Fruit fly (Drosophila melanogaster) whole organism, prepupa: ENCODE measurements around the gene CG10147.

Experiments used
- Blimp-1 ChIP-seq: fragments of 200-800 bp; sonication (Bioruptor generic); optimal IDR thresholded peaks from 3 replicates; lab custom pipeline; 2017; ENCODE audit warnings: missing biosample characterization, missing genetic modification characterization, mild to moderate bottlenecking, moderate library complexity, missing genetic modification reagents
- CG10631 ChIP-seq: fragments of 200-800 bp; sonication (Bioruptor generic); optimal IDR thresholded peaks from 2 replicates; lab custom pipeline; 2016; ENCODE audit warnings: missing biosample characterization, missing genetic modification characterization
- CG10669 ChIP-seq: fragments of 200-800 bp; sonication (Bioruptor generic); optimal IDR thresholded peaks from 3 replicates; lab custom pipeline; 2018; ENCODE audit warnings: missing biosample characterization, mild to moderate bottlenecking, missing genetic modification characterization, moderate library complexity
- CG11294 ChIP-seq: fragments of 200-800 bp; sonication (Bioruptor generic); IDR thresholded peaks from 2 replicates; pipeline ENCODE4 v1.3.6; 2022; ENCODE audit warnings: missing biosample characterization, missing genetic modification characterization
- CG11762 ChIP-seq: fragments of 200-800 bp; sonication (Bioruptor generic); optimal IDR thresholded peaks from 3 replicates; lab custom pipeline; 2016; ENCODE audit warnings: missing biosample characterization, missing genetic modification characterization; ENCODE audit not compliant: insufficient read depth
- CG11902 ChIP-seq: fragments of 200-800 bp; sonication (Bioruptor generic); optimal IDR thresholded peaks from 3 replicates; lab custom pipeline; 2016; ENCODE audit warnings: missing biosample characterization, missing genetic modification characterization
- CG15336 ChIP-seq: fragments of 200-800 bp; sonication (Bioruptor generic); IDR thresholded peaks from 2 replicates; pipeline ENCODE4 v1.3.6; 2022; ENCODE audit warnings: missing biosample characterization, missing genetic modification characterization
- CG1621 ChIP-seq: fragments of 200-800 bp; sonication (Bioruptor generic); optimal IDR thresholded peaks from 3 replicates; lab custom pipeline; 2018; ENCODE audit warnings: missing biosample characterization, mild to moderate bottlenecking, missing genetic modification characterization
- CG16779 ChIP-seq: fragments of 200-800 bp; sonication (Bioruptor generic); optimal IDR thresholded peaks from 3 replicates; lab custom pipeline; 2017; ENCODE audit warnings: missing biosample characterization, mild to moderate bottlenecking, missing genetic modification characterization
- CG3032 ChIP-seq: fragments of 200-800 bp; optimal IDR thresholded peaks from 2 replicates; lab custom pipeline; 2019; ENCODE audit warnings: missing biosample characterization, mild to moderate bottlenecking, missing genetic modification characterization, moderate library complexity
- CG31627 ChIP-seq: fragments of 200-800 bp; sonication (Bioruptor generic); optimal IDR thresholded peaks from 3 replicates; lab custom pipeline; 2016; ENCODE audit warnings: missing biosample characterization, missing genetic modification characterization
- CG32006 ChIP-seq: fragments of 200-800 bp; sonication (Bioruptor generic); optimal IDR thresholded peaks from 3 replicates; lab custom pipeline; 2017; ENCODE audit warnings: missing biosample characterization, mild to moderate bottlenecking, missing genetic modification characterization
- CG34406 ChIP-seq: fragments of 200-800 bp; sonication (Bioruptor generic); optimal IDR thresholded peaks from 3 replicates; lab custom pipeline; 2016; ENCODE audit warnings: missing biosample characterization, missing genetic modification characterization
- CG3919 ChIP-seq: fragments of 200-800 bp; sonication (Bioruptor generic); optimal IDR thresholded peaks from 3 replicates; lab custom pipeline; 2016; ENCODE audit warnings: missing biosample characterization, missing genetic modification characterization
- CG6163 ChIP-seq: fragments of 200-800 bp; sonication (Bioruptor generic); IDR thresholded peaks from 3 replicates; pipeline ENCODE4 v1.3.6; 2022; ENCODE audit warnings: missing biosample characterization, missing genetic modification characterization
- CG6276 ChIP-seq: fragments of 200-800 bp; sonication (Bioruptor generic); optimal IDR thresholded peaks from 2 replicates; lab custom pipeline; 2017; ENCODE audit warnings: missing biosample characterization, mild to moderate bottlenecking, missing genetic modification characterization
- CG6854 ChIP-seq: fragments of 200-800 bp; sonication (Bioruptor generic); optimal IDR thresholded peaks from 2 replicates; lab custom pipeline; 2017; ENCODE audit warnings: missing biosample characterization, mild to moderate bottlenecking, missing genetic modification characterization
- CG7368 ChIP-seq: fragments of 200-800 bp; sonication (Bioruptor generic); optimal IDR thresholded peaks from 3 replicates; lab custom pipeline; 2016; ENCODE audit warnings: missing biosample characterization, missing genetic modification characterization
- CG8119 ChIP-seq: fragments of 200-800 bp; sonication (Bioruptor generic); IDR thresholded peaks from 3 replicates; pipeline ENCODE4 v1.3.6; 2022; ENCODE audit warnings: missing biosample characterization, missing genetic modification characterization
- CG8319 ChIP-seq: fragments of 200-800 bp; sonication (Bioruptor generic); optimal IDR thresholded peaks from 3 replicates; lab custom pipeline; 2016; ENCODE audit warnings: missing biosample characterization, missing genetic modification characterization
- CG8632 ChIP-seq: fragments of 200-800 bp; sonication (Bioruptor generic); optimal IDR thresholded peaks from 3 replicates; lab custom pipeline; 2016; ENCODE audit warnings: missing biosample characterization, missing genetic modification characterization
- CG9139 ChIP-seq: fragments of 200-800 bp; sonication (Bioruptor generic); optimal IDR thresholded peaks from 3 replicates; lab custom pipeline; 2017; ENCODE audit warnings: missing biosample characterization, mild to moderate bottlenecking, missing genetic modification characterization
- Eip78C ChIP-seq: fragments of 200-800 bp; sonication (Bioruptor generic); peaks from one replicate; lab custom pipeline; 2016; ENCODE audit warnings: missing biosample characterization, missing genetic modification characterization
- Eip93F ChIP-seq: fragments of 200-800 bp; sonication (Bioruptor generic); optimal IDR thresholded peaks from 2 replicates; lab custom pipeline; 2016; ENCODE audit warnings: missing biosample characterization, mild to moderate bottlenecking, missing genetic modification characterization
- Ets21C ChIP-seq: fragments of 200-800 bp; sonication (Bioruptor generic); optimal IDR thresholded peaks from 3 replicates; lab custom pipeline; 2016; ENCODE audit warnings: missing biosample characterization, missing genetic modification characterization
- Ets96B ChIP-seq: fragments of 200-800 bp; optimal IDR thresholded peaks from 2 replicates; lab custom pipeline; 2019; ENCODE audit warnings: missing biosample characterization, mild to moderate bottlenecking, missing genetic modification characterization, moderate library complexity
- Gug ChIP-seq: fragments of 200-800 bp; sonication (Bioruptor generic); IDR thresholded peaks from 2 replicates; pipeline ENCODE4 v1.3.6; 2022; ENCODE audit warnings: missing biosample characterization, missing genetic modification characterization
- Hr38 ChIP-seq: sonication (Bioruptor generic); optimal IDR thresholded peaks from 2 replicates; lab custom pipeline; 2016; ENCODE audit warnings: missing biosample characterization, missing genetic modification characterization
- Hr39 ChIP-seq: fragments of 200-800 bp; sonication (Bioruptor generic); optimal IDR thresholded peaks from 2 replicates; lab custom pipeline; 2016; ENCODE audit warnings: missing biosample characterization, missing genetic modification characterization
- Hr4 ChIP-seq: fragments of 200-800 bp; sonication (Bioruptor generic); optimal IDR thresholded peaks from 3 replicates; lab custom pipeline; 2016; ENCODE audit warnings: missing biosample characterization, missing genetic modification characterization
- OdsH ChIP-seq: fragments of 200-800 bp; sonication (Bioruptor generic); optimal IDR thresholded peaks from 3 replicates; lab custom pipeline; 2016; ENCODE audit warnings: missing biosample characterization, missing genetic modification characterization
- Smox ChIP-seq: fragments of 200-800 bp; sonication (Bioruptor generic); optimal IDR thresholded peaks from 3 replicates; lab custom pipeline; 2016; ENCODE audit warnings: missing biosample characterization, missing genetic modification characterization
- Sox102F ChIP-seq: fragments of 200-800 bp; sonication (Bioruptor generic); optimal IDR thresholded peaks from 2 replicates; lab custom pipeline; 2016; ENCODE audit warnings: missing biosample characterization, mild to moderate bottlenecking, missing genetic modification characterization
- Sox14 ChIP-seq: fragments of 200-800 bp; sonication (Bioruptor generic); optimal IDR thresholded peaks from 3 replicates; lab custom pipeline; 2016; ENCODE audit warnings: missing biosample characterization, missing genetic modification characterization
- Sox15 ChIP-seq: fragments of 200-800 bp; sonication (Bioruptor generic); optimal IDR thresholded peaks from 3 replicates; lab custom pipeline; 2016; ENCODE audit warnings: missing biosample characterization, missing genetic modification characterization
- achi ChIP-seq: fragments of 200-800 bp; sonication (Bioruptor generic); optimal IDR thresholded peaks from 3 replicates; lab custom pipeline; 2016; ENCODE audit warnings: missing biosample characterization, missing genetic modification characterization
- cyc ChIP-seq: fragments of 200-800 bp; sonication (Bioruptor generic); optimal IDR thresholded peaks from 3 replicates; lab custom pipeline; 2016; ENCODE audit warnings: missing biosample characterization, missing genetic modification characterization
- dac ChIP-seq: fragments of 200-800 bp; sonication (Bioruptor generic); optimal IDR thresholded peaks from 2 replicates; lab custom pipeline; 2017; ENCODE audit warnings: missing biosample characterization, mild to moderate bottlenecking, missing genetic modification characterization
- eg ChIP-seq: fragments of 200-800 bp; sonication (Bioruptor generic); IDR thresholded peaks from 3 replicates; pipeline ENCODE4 v1.3.6; 2022; ENCODE audit warnings: missing biosample characterization, missing genetic modification characterization
- esn ChIP-seq: fragments of 200-800 bp; sonication (Bioruptor generic); optimal IDR thresholded peaks from 2 replicates; lab custom pipeline; 2016; ENCODE audit warnings: missing biosample characterization, mild to moderate bottlenecking, missing genetic modification characterization, moderate library complexity
- fd59A ChIP-seq: fragments of 200-800 bp; sonication (Bioruptor generic); optimal IDR thresholded peaks from 2 replicates; lab custom pipeline; 2017; ENCODE audit warnings: missing biosample characterization, mild to moderate bottlenecking, missing genetic modification characterization, missing genetic modification reagents
- fd85E ChIP-seq: fragments of 200-800 bp; sonication (Bioruptor generic); optimal IDR thresholded peaks from 3 replicates; lab custom pipeline; 2016; ENCODE audit warnings: missing biosample characterization, missing genetic modification characterization
- lz ChIP-seq: fragments of 200-800 bp; sonication (Bioruptor generic); optimal IDR thresholded peaks from 3 replicates; lab custom pipeline; 2016; ENCODE audit warnings: missing biosample characterization, missing genetic modification characterization
- net ChIP-seq: fragments of 200-800 bp; sonication (Bioruptor generic); optimal IDR thresholded peaks from 3 replicates; lab custom pipeline; 2016; ENCODE audit warnings: missing biosample characterization, missing genetic modification characterization
- pdm3 ChIP-seq: fragments of 200-800 bp; sonication (Bioruptor generic); optimal IDR thresholded peaks from 3 replicates; lab custom pipeline; 2016; ENCODE audit warnings: missing biosample characterization, missing genetic modification characterization
- salr ChIP-seq, 2 experiments: fragments of 200-800 bp; sonication (Bioruptor generic); optimal IDR thresholded peaks; 3 replicates each; lab custom pipeline; 2016 to 2018; ENCODE audit warnings: missing biosample characterization in 2 of 2, missing genetic modification characterization in 2 of 2, mild to moderate bottlenecking in 1 of 2
- spab ChIP-seq: fragments of 200-800 bp; sonication (Bioruptor generic); optimal IDR thresholded peaks from 2 replicates; lab custom pipeline; 2017; ENCODE audit warnings: missing biosample characterization, mild to moderate bottlenecking, missing genetic modification characterization, missing genetic modification reagents
- ss ChIP-seq, 2 experiments: fragments of 200-800 bp; sonication (Bioruptor generic); optimal IDR thresholded peaks; 2 replicates in 1 of 2; 3 replicates in 1 of 2; lab custom pipeline; 2017 to 2018; ENCODE audit warnings: mild to moderate bottlenecking in 2 of 2, missing biosample characterization in 2 of 2, missing genetic modification characterization in 2 of 2, moderate library complexity in 1 of 2
- svp ChIP-seq: fragments of 200-800 bp; sonication (Bioruptor generic); peaks from one replicate; lab custom pipeline; 2016; ENCODE audit warnings: missing biosample characterization, missing genetic modification characterization
- topi ChIP-seq: fragments of 200-800 bp; sonication (Bioruptor generic); optimal IDR thresholded peaks from 3 replicates; lab custom pipeline; 2016; ENCODE audit warnings: missing biosample characterization, missing genetic modification characterization
- vri ChIP-seq: fragments of 200-800 bp; sonication (Bioruptor generic); optimal IDR thresholded peaks from 3 replicates; lab custom pipeline; 2016; ENCODE audit warnings: missing biosample characterization, mild to moderate bottlenecking, missing genetic modification characterization

Gene CG10147

DNA sequence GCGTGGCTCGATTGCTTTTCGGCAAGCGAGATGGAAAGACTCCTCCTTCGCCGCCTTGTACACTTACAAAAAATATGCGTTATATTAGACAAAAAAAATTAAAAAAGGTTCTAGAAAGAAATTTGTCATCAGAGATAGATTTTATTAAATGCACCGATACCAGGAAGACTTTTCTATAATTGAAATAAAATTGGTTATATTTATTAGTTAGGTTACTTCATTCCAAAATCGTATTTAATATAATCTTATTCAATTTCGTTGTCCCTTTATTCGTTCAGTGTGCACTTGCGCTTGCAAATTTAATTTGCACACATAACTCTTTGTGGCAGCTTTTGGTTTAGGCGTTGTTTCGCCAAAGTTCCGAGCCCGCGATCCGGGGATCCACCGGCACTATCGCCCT, 26.0 kb downstream of the CG10147 start (continued):
- no peak for TF ChIP-seq fd59A (GFP tag; lab: Kevin White, UChicago)
- TF ChIP-seq, all 60 proteins: peak for 10

DNA sequence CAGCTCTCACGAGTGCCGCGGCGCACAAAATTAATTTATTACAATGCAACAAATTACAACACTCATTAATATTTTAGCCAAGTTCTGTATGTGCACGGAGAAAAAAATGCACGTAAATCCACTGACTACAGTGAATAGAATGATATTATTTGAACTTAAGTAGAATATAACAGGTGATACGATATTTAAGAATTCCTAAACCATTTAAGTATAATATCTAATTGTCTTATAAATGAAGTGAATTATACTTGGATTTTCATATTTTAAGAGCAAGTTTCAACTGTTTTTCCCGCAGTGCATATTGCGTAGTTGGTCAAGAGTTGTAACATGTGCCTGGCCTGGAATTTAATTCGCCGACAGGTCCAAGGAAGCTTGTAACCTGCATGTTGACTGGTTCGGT, 29.5 kb downstream of the CG10147 start:
- no peak for TF ChIP-seq CG8319
- TF ChIP-seq Hr39 (GFP tag; lab: Kevin White, UChicago) = peak; percentile 0
- TF ChIP-seq Eip93F (GFP tag; lab: Kevin White, UChicago) = no peak
- TF ChIP-seq CG6276 = peak; percentile 12
- TF ChIP-seq ss (GFP tag; optimal IDR thresholded peaks at IDR 0.05; lab: Kevin White, UChicago) = peak; percentile 0 to 61
- TF ChIP-seq Sox14 (GFP tag; lab: Kevin White, UChicago) = peak; percentile 49
- TF ChIP-seq spab (GFP tag; lab: Kevin White, UChicago) = peak; percentile 62
- peak; percentile 66 for TF ChIP-seq CG10669 (GFP tag; lab: Kevin White, UChicago)
- TF ChIP-seq cyc (GFP tag; lab: Kevin White, UChicago) = peak; percentile 10
- no peak for TF ChIP-seq CG6854 (GFP tag; lab: Kevin White, UChicago)
- peak; percentile 77 for TF ChIP-seq Ets96B
- no peak for TF ChIP-seq CG7368 (GFP tag; lab: Kevin White, UChicago)
- peak; percentile 70 for TF ChIP-seq CG8119 (GFP tag; lab: Robert Waterston, UW)
- TF ChIP-seq fd85E = no peak
- peak; percentile 65; the same call in 2 of the 3 replicates for TF ChIP-seq CG6163 (GFP tag; lab: Robert Waterston, UW)
- no peak for TF ChIP-seq Sox102F (GFP tag; lab: Kevin White, UChicago)
- no peak for TF ChIP-seq lz (GFP tag; lab: Kevin White, UChicago)
- peak; percentile 62 for TF ChIP-seq CG8632 (GFP tag; lab: Kevin White, UChicago)
- peak; percentile 71 for TF ChIP-seq CG3032
- no peak for TF ChIP-seq Sox15 (GFP tag; lab: Kevin White, UChicago)
- TF ChIP-seq CG31627 (GFP tag; lab: Kevin White, UChicago) = no peak
- TF ChIP-seq CG32006 = peak; percentile 50
- peak; percentile 51 for TF ChIP-seq esn (GFP tag; lab: Kevin White, UChicago)
- no peak for TF ChIP-seq CG9139 (GFP tag; lab: Kevin White, UChicago)
- TF ChIP-seq dac = no peak
- TF ChIP-seq Hr4 (GFP tag; lab: Kevin White, UChicago) = peak; percentile 58
- TF ChIP-seq achi (GFP tag; lab: Kevin White, UChicago) = peak; percentile 60
- TF ChIP-seq fd59A (GFP tag; lab: Kevin White, UChicago) = peak; percentile 32
- TF ChIP-seq CG16779 (tag; lab: Kevin White, UChicago) = no peak
- TF ChIP-seq CG15336 (GFP tag; lab: Robert Waterston, UW) = peak; percentile 61
- 0 out of 3 replicates have a peak, but pooled peaks have one; percentile 28 for TF ChIP-seq eg
- no peak for TF ChIP-seq Blimp-1
- TF ChIP-seq Ets21C (GFP tag; lab: Kevin White, UChicago) = no peak
- peak; percentile 41 for TF ChIP-seq CG34406
- TF ChIP-seq net (GFP tag; lab: Kevin White, UChicago) = peak; percentile 64
- peak; percentile 53 for TF ChIP-seq pdm3 (GFP tag; lab: Kevin White, UChicago)
- TF ChIP-seq salr (GFP tag; optimal IDR thresholded peaks at IDR 0.05; lab: Kevin White, UChicago) = peak; percentile 15 to 30
- peak; percentile 30 for TF ChIP-seq CG1621 (tag; lab: Kevin White, UChicago)
- no peak for TF ChIP-seq topi (GFP tag; lab: Kevin White, UChicago)
- peak; percentile 32 for TF ChIP-seq Smox (GFP tag; lab: Kevin White, UChicago)
- TF ChIP-seq OdsH (GFP tag; lab: Kevin White, UChicago) = peak; percentile 30
- no peak for TF ChIP-seq vri (GFP tag; lab: Kevin White, UChicago)
- TF ChIP-seq CG11294 (GFP tag; lab: Robert Waterston, UW) = no peak
- peak; percentile 69 for TF ChIP-seq CG10631 (GFP tag; lab: Kevin White, UChicago)
- TF ChIP-seq CG11902 = no peak
- peak; percentile 70 for TF ChIP-seq svp (GFP tag; lab: Kevin White, UChicago)
- TF ChIP-seq Eip78C (GFP tag; lab: Kevin White, UChicago) = peak; percentile 88
- TF ChIP-seq Hr38 (GFP tag; lab: Kevin White, UChicago) = no peak
- TF ChIP-seq CG11762 (GFP tag; lab: Kevin White, UChicago) = peak; percentile 49
- TF ChIP-seq Gug = no peak
- TF ChIP-seq CG3919 (GFP tag; lab: Kevin White, UChicago) = peak; percentile 49
